Worm (Caenorhabditis elegans) whole organism, L4 larva: ENCODE results near the gene nra-4.

Experiments used
- F37D6.2 ChIP-seq: sonication (generic microtip); optimal IDR thresholded peaks from 2 replicates; lab custom pipeline; 2016; ENCODE audit warnings: mild to moderate bottlenecking, missing genetic modification characterization, missing compliant biosample characterization
- R02D3.7 ChIP-seq: fragments of 150-350 bp; sonication (generic microtip); optimal IDR thresholded peaks from 3 replicates; lab custom pipeline; 2014; ENCODE audit warnings: missing biosample characterization, missing genetic modification characterization
- Y105C5A.15 ChIP-seq: fragments of 200-800 bp; sonication (Bioruptor generic); IDR thresholded peaks from 2 replicates; pipeline ENCODE4 v1.3.6; 2022; ENCODE audit warnings: missing genetic modification characterization, missing compliant biosample characterization
- ZK337.2 ChIP-seq: fragments of 200-800 bp; sonication (Bioruptor generic); IDR thresholded peaks from 2 replicates; pipeline ENCODE4 v1.3.6; 2022; ENCODE audit warnings: missing genetic modification reagents, missing genetic modification characterization, missing compliant biosample characterization
- ZK546.5 ChIP-seq, 2 experiments: sonication (generic microtip); optimal IDR thresholded peaks; 2 replicates each; lab custom pipeline; 2017; ENCODE audit warnings: missing biosample characterization in 2 of 2, missing genetic modification characterization in 2 of 2
- aha-1 ChIP-seq: fragments of 150-350 bp; peaks from one replicate; lab custom pipeline; 2014; ENCODE audit warnings: missing biosample characterization, missing genetic modification characterization
- attf-4 ChIP-seq: sonication (generic microtip); optimal IDR thresholded peaks from 3 replicates; lab custom pipeline; 2017; ENCODE audit warnings: missing biosample characterization, missing genetic modification characterization
- ceh-62 ChIP-seq: sonication (generic microtip); optimal IDR thresholded peaks from 2 replicates; lab custom pipeline; 2017; ENCODE audit warnings: missing biosample characterization, missing genetic modification characterization
- ceh-82 ChIP-seq: sonication (generic microtip); optimal IDR thresholded peaks from 2 replicates; lab custom pipeline; 2017; ENCODE audit warnings: missing biosample characterization, missing genetic modification characterization
- ces-1 ChIP-seq: fragments of 150-350 bp; sonication (generic microtip); optimal IDR thresholded peaks from 4 replicates; lab custom pipeline; 2014; ENCODE audit warnings: missing biosample characterization, missing genetic modification reagents, missing genetic modification characterization
- daf-12 ChIP-seq: fragments of 150-350 bp; optimal IDR thresholded peaks from 2 replicates; lab custom pipeline; 2014; ENCODE audit warnings: missing biosample characterization, missing genetic modification reagents, missing genetic modification characterization
- daf-16 ChIP-seq, 3 experiments: sonication (generic microtip); optimal IDR thresholded peaks; 2 replicates each; lab custom pipeline; 2016 to 2017; ENCODE audit warnings: missing genetic modification characterization in 3 of 3, missing genetic modification reagents in 3 of 3, mild to moderate bottlenecking in 2 of 3, missing compliant biosample characterization in 2 of 3, missing biosample characterization in 1 of 3, moderate library complexity in 1 of 3
- daf-8 ChIP-seq: fragments of 200-800 bp; sonication (Bioruptor generic); IDR thresholded peaks from 2 replicates; pipeline ENCODE4 v1.3.6; 2022; ENCODE audit warnings: missing genetic modification characterization, missing compliant biosample characterization
- dmd-6 ChIP-seq: fragments of 200-800 bp; sonication (Bioruptor generic); IDR thresholded peaks from 2 replicates; pipeline ENCODE4 v1.3.6; 2022; ENCODE audit warnings: missing genetic modification reagents, missing genetic modification characterization, missing compliant biosample characterization
- dmd-8 ChIP-seq: fragments of 200-800 bp; sonication (Bioruptor generic); IDR thresholded peaks from 2 replicates; pipeline ENCODE4 v1.3.6; 2022; ENCODE audit warnings: missing genetic modification characterization, missing compliant biosample characterization
- dmd-9 ChIP-seq: fragments of 200-800 bp; sonication (Bioruptor generic); IDR thresholded peaks from 2 replicates; pipeline ENCODE4 v1.3.6; 2022; ENCODE audit warnings: missing genetic modification reagents, missing genetic modification characterization, missing compliant biosample characterization
- dpl-1 ChIP-seq: fragments of 150-350 bp; optimal IDR thresholded peaks from 2 replicates; lab custom pipeline; 2014; ENCODE audit warnings: missing biosample characterization, missing genetic modification reagents, missing genetic modification characterization
- duxl-1 ChIP-seq: sonication (generic microtip); optimal IDR thresholded peaks from 2 replicates; lab custom pipeline; 2016; ENCODE audit warnings: mild to moderate bottlenecking, missing genetic modification characterization, moderate library complexity, missing compliant biosample characterization; ENCODE audit not compliant: poor library complexity
- egl-27 ChIP-seq: sonication (generic microtip); optimal IDR thresholded peaks from 3 replicates; lab custom pipeline; 2017; ENCODE audit warnings: missing biosample characterization, missing genetic modification reagents, missing genetic modification characterization
- fos-1 ChIP-seq: fragments of 150-350 bp; optimal IDR thresholded peaks from 2 replicates; lab custom pipeline; 2014; ENCODE audit warnings: missing biosample characterization, missing genetic modification characterization
- hif-1 ChIP-seq, 2 experiments: sonication (generic microtip); optimal IDR thresholded peaks; 2 replicates each; lab custom pipeline; 2016 to 2017; ENCODE audit warnings: missing compliant biosample characterization in 2 of 2, missing genetic modification characterization in 2 of 2, missing genetic modification reagents in 2 of 2, missing genotype in 2 of 2, mild to moderate bottlenecking in 1 of 2
- hlh-11 ChIP-seq: fragments of 200-800 bp; sonication (Bioruptor generic); optimal IDR thresholded peaks from 2 replicates; lab custom pipeline; 2018; ENCODE audit warnings: mild to moderate bottlenecking, missing genetic modification characterization, missing compliant biosample characterization
- lim-7 ChIP-seq: fragments of 200-800 bp; sonication (Bioruptor generic); IDR thresholded peaks from 2 replicates; pipeline ENCODE4 v1.3.6; 2022; ENCODE audit warnings: missing genetic modification characterization, missing compliant biosample characterization
- lin-15B ChIP-seq: fragments of 150-350 bp; sonication (generic microtip); optimal IDR thresholded peaks from 3 replicates; lab custom pipeline; 2014; ENCODE audit warnings: missing biosample characterization, missing genetic modification characterization
- lin-29 ChIP-seq: fragments of 200-800 bp; sonication (Bioruptor generic); IDR thresholded peaks from 2 replicates; pipeline ENCODE4 v1.3.6; 2022; ENCODE audit warnings: missing genetic modification reagents, missing genetic modification characterization, missing compliant biosample characterization
- lin-39 ChIP-seq: fragments of 150-350 bp; optimal IDR thresholded peaks from 2 replicates; lab custom pipeline; 2014; ENCODE audit warnings: missing biosample characterization, missing genetic modification reagents, missing genetic modification characterization
- madf-9 ChIP-seq: fragments of 200-800 bp; sonication (Bioruptor generic); conservative IDR thresholded peaks from 2 replicates; pipeline ENCODE4 v1.3.6; 2022; ENCODE audit warnings: missing genetic modification reagents, missing genetic modification characterization, missing compliant biosample characterization
- mdl-1 ChIP-seq, 2 experiments: fragments of 150-350 bp in 1 of 2; sonication (generic microtip) in 1 of 2; optimal IDR thresholded peaks; 2 replicates each; lab custom pipeline; 2014 to 2017; ENCODE audit warnings: missing biosample characterization in 2 of 2, missing genetic modification characterization in 2 of 2
- mdt-29 ChIP-seq: fragments of 200-800 bp; sonication (Bioruptor generic); IDR thresholded peaks from 2 replicates; pipeline ENCODE4 v1.3.6; 2022; ENCODE audit warnings: missing genetic modification reagents, missing genetic modification characterization, missing compliant biosample characterization
- mxl-3 ChIP-seq: fragments of 200-800 bp; sonication (Bioruptor generic); optimal IDR thresholded peaks from 2 replicates; lab custom pipeline; 2018; ENCODE audit warnings: mild to moderate bottlenecking, missing genetic modification characterization, missing compliant biosample characterization
- nhr-102 ChIP-seq: sonication (generic microtip); optimal IDR thresholded peaks from 2 replicates; lab custom pipeline; 2016; ENCODE audit warnings: mild to moderate bottlenecking, missing genetic modification characterization, moderate library complexity, missing compliant biosample characterization
- nhr-11 ChIP-seq: fragments of 150-350 bp; optimal IDR thresholded peaks from 2 replicates; lab custom pipeline; 2014; ENCODE audit warnings: missing biosample characterization, missing genetic modification characterization
- nhr-28 ChIP-seq: fragments of 150-350 bp; optimal IDR thresholded peaks from 2 replicates; lab custom pipeline; 2014; ENCODE audit warnings: missing biosample characterization, missing genetic modification characterization
- nhr-41 ChIP-seq: fragments of 200-800 bp; sonication (Bioruptor generic); IDR thresholded peaks from 2 replicates; pipeline ENCODE4 v1.3.6; 2022; ENCODE audit warnings: missing genetic modification reagents, missing genetic modification characterization, missing compliant biosample characterization
- nhr-6 ChIP-seq: fragments of 150-350 bp; optimal IDR thresholded peaks from 2 replicates; lab custom pipeline; 2014; ENCODE audit warnings: missing biosample characterization, missing genetic modification characterization
- nhr-76 ChIP-seq: fragments of 150-350 bp; optimal IDR thresholded peaks from 2 replicates; lab custom pipeline; 2014; ENCODE audit warnings: missing biosample characterization, missing genetic modification characterization
- nhr-77 ChIP-seq: fragments of 150-350 bp; optimal IDR thresholded peaks from 2 replicates; lab custom pipeline; 2014; ENCODE audit warnings: missing biosample characterization, missing genetic modification characterization
- php-3 ChIP-seq: fragments of 200-800 bp; sonication (Bioruptor generic); IDR thresholded peaks from 2 replicates; pipeline ENCODE4 v1.3.6; 2022; ENCODE audit warnings: missing genetic modification reagents, missing genetic modification characterization, missing compliant biosample characterization
- pqm-1 ChIP-seq: sonication (generic microtip); optimal IDR thresholded peaks from 2 replicates; lab custom pipeline; 2017; ENCODE audit warnings: missing biosample characterization, missing genetic modification characterization
- rbr-2 ChIP-seq: sonication (generic microtip); optimal IDR thresholded peaks from 2 replicates; lab custom pipeline; 2016; ENCODE audit warnings: missing genotype, missing genetic modification characterization, missing compliant biosample characterization
- set-16 ChIP-seq: fragments of 200-800 bp; sonication (Bioruptor generic); IDR thresholded peaks from 2 replicates; pipeline ENCODE4 v1.3.6; 2022; ENCODE audit warnings: missing genetic modification reagents, missing genetic modification characterization, missing compliant biosample characterization
- tag-97 ChIP-seq: fragments of 200-800 bp; sonication (Bioruptor generic); IDR thresholded peaks from 2 replicates; pipeline ENCODE4 v1.3.6; 2022; ENCODE audit warnings: missing genetic modification characterization, missing compliant biosample characterization
- unc-130 ChIP-seq: sonication (generic microtip); optimal IDR thresholded peaks from 2 replicates; lab custom pipeline; 2016; ENCODE audit warnings: missing genetic modification reagents, missing genetic modification characterization, missing compliant biosample characterization
- unc-39 ChIP-seq: sonication (generic microtip); optimal IDR thresholded peaks from 2 replicates; lab custom pipeline; 2017; ENCODE audit warnings: missing biosample characterization, missing genetic modification characterization
- unc-62 ChIP-seq, 3 experiments: fragments of 150-350 bp in 1 of 3; sonication (generic microtip); optimal IDR thresholded peaks in 2 of 3; peaks in 1 of 3; 1 replicate in 1 of 3; 2 replicates in 2 of 3; lab custom pipeline; 2014 to 2017; ENCODE audit warnings: missing biosample characterization in 3 of 3, missing genetic modification characterization in 3 of 3, missing genetic modification reagents in 3 of 3, missing genotype in 1 of 3
- ztf-11 ChIP-seq: fragments of 150-350 bp; optimal IDR thresholded peaks from 2 replicates; lab custom pipeline; 2014; ENCODE audit warnings: missing biosample characterization, missing genetic modification characterization

nra-4 gene

DNA sequence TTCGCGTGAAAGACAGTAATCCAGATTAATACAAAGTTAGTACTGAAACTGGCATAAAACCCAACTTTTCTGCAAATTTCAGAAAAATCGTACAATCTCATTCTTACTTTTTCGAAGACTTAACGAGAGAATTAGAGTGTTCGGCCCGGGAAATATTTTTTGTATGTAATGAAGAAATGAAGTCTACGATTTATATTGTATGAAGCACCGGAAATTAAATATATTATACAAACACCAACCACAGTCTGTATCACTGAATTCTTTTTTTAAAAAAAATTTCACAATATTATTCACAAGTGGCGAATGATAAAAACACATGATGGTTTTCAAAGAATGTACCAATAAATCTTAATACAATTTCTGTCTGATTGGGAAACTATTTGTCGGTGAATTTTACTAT is 16.1 kb upstream of the nra-4 start, which contains the start of gene str-67:
Gene str-67, minus strand, starts transcription at position 101 of the 400 bp plus-strand sequence.
- no peak for TF ChIP-seq rbr-2 (tag; lab: Kevin White, UChicago)
- no peak for TF ChIP-seq F37D6.2
- no peak for TF ChIP-seq Y105C5A.15 (GFP tag; lab: Robert Waterston, UW)

DNA sequence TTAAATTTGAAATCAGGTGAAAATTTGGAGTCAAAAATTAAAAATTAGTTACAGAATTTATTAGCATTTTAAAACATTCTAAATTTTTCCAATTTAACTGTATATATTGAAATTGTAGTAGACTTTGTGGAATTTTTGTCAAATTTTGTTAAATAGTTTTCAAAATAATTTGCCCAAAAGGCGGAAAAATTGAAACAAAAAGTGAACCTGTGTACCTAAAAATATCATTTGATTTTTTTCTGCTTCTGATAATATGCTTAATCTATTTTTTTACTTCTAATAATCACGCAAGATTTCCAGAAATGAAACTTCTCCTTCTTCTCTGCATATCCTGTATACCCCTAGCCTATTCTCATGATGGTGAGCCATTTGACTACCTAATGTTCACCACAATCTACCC is 12.9 kb upstream of the nra-4 start, which contains the start of gene rnst-2:
Gene rnst-2, plus strand, starts transcription at position 301 of the 400 bp plus-strand sequence.
- TF ChIP-seq lin-39 (no peak), R02D3.7 (tag; lab: Kevin White, UChicago) (no peak), tag-97 (no peak), attf-4 (tag; lab: Kevin White, UChicago) (no peak), ces-1 (GFP tag; lab: Kevin White, UChicago) (no peak), fos-1 (no peak), lin-29 (GFP tag; lab: Robert Waterston, UW) (no peak), nhr-102 (tag; lab: Kevin White, UChicago) (no peak), hif-1 (tag; optimal IDR thresholded peaks at IDR 0.05; lab: Kevin White, UChicago) (no peak), nhr-6 (no peak), nhr-76 (tag; lab: Kevin White, UChicago) (no peak), nhr-11 (tag; lab: Kevin White, UChicago) (no peak), daf-12 (no peak), dmd-9 (GFP tag; lab: Robert Waterston, UW) (no peak), nhr-28 (tag; lab: Kevin White, UChicago) (no peak), unc-130 (GFP tag; lab: Kevin White, UChicago) (no peak), php-3 (no peak), unc-39 (no peak)

DNA sequence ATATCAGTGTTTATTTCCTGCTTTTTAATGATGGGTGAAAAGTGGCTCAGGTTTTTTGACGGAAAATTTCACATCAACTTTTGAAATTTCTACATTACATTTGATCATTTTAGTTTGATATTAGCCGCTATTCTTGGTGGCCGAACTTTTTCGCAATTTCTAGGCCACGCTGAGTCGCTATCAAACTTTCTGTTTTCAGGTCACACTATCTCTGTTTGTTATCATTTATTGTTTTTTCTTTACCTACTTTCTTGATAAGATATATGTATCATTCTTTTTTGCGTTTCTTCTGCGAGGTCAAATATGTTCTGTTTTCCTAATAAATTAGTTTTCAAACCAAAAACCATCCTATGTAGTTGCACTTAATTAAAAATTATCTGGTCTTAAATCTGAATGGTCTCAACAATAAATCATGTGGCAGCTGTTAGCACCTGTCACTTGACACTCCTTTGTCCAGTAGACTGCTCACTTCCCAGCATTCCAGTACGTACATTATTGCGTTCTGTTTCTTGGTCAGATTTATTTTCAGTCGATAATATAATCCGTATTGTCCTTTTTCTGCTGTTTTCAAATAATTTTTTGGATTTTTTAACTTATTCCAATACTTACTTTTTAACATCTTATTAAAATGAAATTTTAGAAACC is 12.0 kb upstream of the nra-4 start:
- TF ChIP-seq hlh-11 = peak; percentile 61
- no peak for TF ChIP-seq daf-16 (GFP tag; optimal IDR thresholded peaks at IDR 0.05; lab: Kevin White, UChicago)
- TF ChIP-seq daf-16 (tag; optimal IDR thresholded peaks at IDR 0.05; lab: Kevin White, UChicago) = peak; percentile 63
- TF ChIP-seq tag-97 = no peak
- TF ChIP-seq nhr-77 = peak; percentile 13
- no peak for TF ChIP-seq fos-1
- no peak for TF ChIP-seq duxl-1 (tag; lab: Kevin White, UChicago)
- 0 out of 2 replicates have a peak, but pooled peaks have one; percentile 7 for TF ChIP-seq php-3
- no peak for TF ChIP-seq ztf-11
- no peak for TF ChIP-seq ceh-62
- no peak for TF ChIP-seq lin-15B (tag; lab: Kevin White, UChicago)
- no peak for TF ChIP-seq unc-39
- no peak for TF ChIP-seq ceh-82 (tag; lab: Kevin White, UChicago)
- peak; percentile 58; the same call in 1 of the 2 replicates for TF ChIP-seq dmd-6
- TF ChIP-seq aha-1 (tag; lab: Kevin White, UChicago) = peak; percentile 5
- peak; percentile 76 for TF ChIP-seq pqm-1
- TF ChIP-seq F37D6.2 = no peak
- no peak for TF ChIP-seq unc-62 (GFP tag; optimal IDR thresholded peaks at IDR 0.05 in 1 of 2; lab: Kevin White, UChicago)
- no peak for TF ChIP-seq unc-62 (tag; optimal IDR thresholded peaks at IDR 0.05; lab: Kevin White, UChicago)
- TF ChIP-seq dpl-1 (GFP tag; lab: Kevin White, UChicago) = peak; percentile 13
- TF ChIP-seq dmd-9 (GFP tag; lab: Robert Waterston, UW) = no peak
- no peak for TF ChIP-seq mdl-1 (tag; optimal IDR thresholded peaks at IDR 0.05; lab: Kevin White, UChicago)
- no peak for TF ChIP-seq madf-9 (GFP tag; lab: Robert Waterston, UW)
- no peak for TF ChIP-seq R02D3.7 (tag; lab: Kevin White, UChicago)
- TF ChIP-seq mxl-3 (GFP tag; lab: Kevin White, UChicago) = peak; percentile 23
- no peak for TF ChIP-seq dmd-8
- TF ChIP-seq daf-8 = no peak
- no peak for TF ChIP-seq nhr-76 (tag; lab: Kevin White, UChicago)
- TF ChIP-seq nhr-102 (tag; lab: Kevin White, UChicago) = no peak
- TF ChIP-seq set-16 = no peak
- TF ChIP-seq egl-27 (tag; lab: Kevin White, UChicago) = no peak
- no peak for TF ChIP-seq ZK337.2 (GFP tag; lab: Robert Waterston, UW)
- no peak for TF ChIP-seq mdt-29 (GFP tag; lab: Robert Waterston, UW)
- no peak for TF ChIP-seq nhr-41 (GFP tag; lab: Robert Waterston, UW)
- no peak for TF ChIP-seq lim-7
- no peak for TF ChIP-seq ZK546.5 (tag; optimal IDR thresholded peaks at IDR 0.05; lab: Kevin White, UChicago)
- TF ChIP-seq nhr-28 (tag; lab: Kevin White, UChicago) = peak; percentile 86
